Worm (Caenorhabditis elegans): ENCODE results near the gene pes-23.

Gene pes-23

ce11 chrX:6934453-6934852, 33.3 kb downstream of the pes-23 start:
- no peak for TF ChIP-seq aptf-3 (GFP tag; IDR thresholded peaks at IDR 0.05)
- no peak for TF ChIP-seq bed-1 (GFP tag; IDR thresholded peaks at IDR 0.05)
- TF ChIP-seq ccch-3 (GFP tag; optimal IDR thresholded peaks at IDR 0.05), result no peak
- peak; percentile 32 for TF ChIP-seq nhr-80 (tag; optimal IDR thresholded peaks at IDR 0.05)
- peak; percentile 5 for TF ChIP-seq attf-5 (GFP tag; optimal IDR thresholded peaks at IDR 0.05)
- TF ChIP-seq hmg-1.2 (GFP tag; IDR thresholded peaks at IDR 0.05), result peak; percentile 42; the same call in 1 of the 2 replicates

DNA sequence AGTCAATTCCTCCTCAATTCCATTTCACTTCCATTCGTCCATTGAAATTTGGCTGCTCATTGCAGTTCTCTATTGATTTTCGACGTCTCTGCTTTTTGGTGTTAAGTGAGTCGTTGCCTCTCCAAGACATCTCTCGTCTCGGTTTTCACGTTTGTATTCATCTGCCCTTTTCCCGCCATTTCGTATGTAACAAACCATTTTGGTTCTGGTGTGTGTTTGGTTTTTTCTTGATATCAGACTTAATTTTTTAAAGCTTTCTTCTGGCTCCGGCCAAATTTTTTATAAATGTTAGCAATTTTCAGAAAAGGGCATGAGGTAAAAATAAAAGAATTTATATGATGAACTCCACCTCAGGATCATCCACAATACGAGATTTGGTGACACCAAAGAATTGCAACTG, 34.3 kb downstream of the pes-23 start, which contains the start of gene C16E9.2:
C16E9.2 (plus strand) TSS at position 301 of the 400 bp plus-strand sequence.
- no peak for TF ChIP-seq pha-4 (tag; optimal IDR thresholded peaks at IDR 0.05)
- TF ChIP-seq attf-6 (GFP tag; IDR thresholded peaks at IDR 0.05), result no peak
- TF ChIP-seq ztf-3 (GFP tag; optimal IDR thresholded peaks at IDR 0.05), result no peak
- no peak for TF ChIP-seq C06A6.2 (GFP tag; conservative IDR thresholded peaks at IDR 0.05)

DNA sequence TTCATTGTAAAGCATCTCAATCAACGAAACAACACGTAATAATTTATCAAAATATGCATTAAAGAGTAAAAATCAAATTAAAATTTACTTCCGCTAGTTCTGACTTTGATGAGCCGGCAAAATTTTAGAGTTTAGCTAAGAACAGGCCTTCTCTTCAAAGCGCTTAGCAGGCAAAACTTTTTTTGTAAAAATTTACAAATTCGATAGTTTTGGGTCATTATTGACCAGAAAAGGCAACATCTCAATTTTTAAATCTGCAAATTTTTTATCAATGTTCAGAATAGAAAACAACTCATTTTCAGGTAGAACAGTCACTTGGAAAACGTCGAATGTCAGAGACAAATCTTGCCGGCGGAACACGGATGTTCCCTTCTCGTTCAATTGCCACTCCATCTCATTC, 36.6 kb downstream of the pes-23 start:
- TF ChIP-seq F10E7.11 (tag; optimal IDR thresholded peaks at IDR 0.05) (no peak), pbrm-1 (GFP tag; IDR thresholded peaks at IDR 0.05) (no peak), F52B5.7 (tag; optimal IDR thresholded peaks at IDR 0.05) (no peak), C06A6.2 (GFP tag; conservative IDR thresholded peaks at IDR 0.05) (no peak), madf-6 (GFP tag; IDR thresholded peaks at IDR 0.05) (no peak), ccch-3 (GFP tag; optimal IDR thresholded peaks at IDR 0.05) (no peak), sptf-2 (GFP tag; optimal IDR thresholded peaks at IDR 0.05) (no peak), hmg-20 (GFP tag; IDR thresholded peaks at IDR 0.05) (no peak), F22D6.2 (tag; optimal IDR thresholded peaks at IDR 0.05) (no peak)

DNA sequence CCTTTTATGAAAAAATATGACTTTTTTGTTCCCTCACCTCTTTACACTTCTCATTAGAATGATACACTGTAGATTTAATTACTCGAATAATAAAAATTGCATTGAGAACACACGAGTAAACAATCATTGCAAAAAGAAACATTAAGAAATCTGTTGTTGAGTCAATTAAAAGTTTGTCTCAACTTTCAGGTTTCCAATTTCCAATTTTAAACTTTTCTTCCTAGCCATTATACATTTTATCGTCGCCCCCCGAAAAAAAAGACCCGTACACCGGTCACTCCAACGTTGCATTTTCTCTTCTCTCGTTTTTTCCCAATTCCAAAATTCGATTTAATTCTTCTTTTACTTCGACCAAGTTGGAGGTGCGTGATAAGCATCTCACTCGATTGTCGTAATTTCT, 38.7 kb downstream of the pes-23 start, which contains the start of gene C16E9.1:
C16E9.1 (plus strand) TSS at position 301 of the 400 bp plus-strand sequence.
- TF ChIP-seq nhr-27 (tag; optimal IDR thresholded peaks at IDR 0.05) (no peak), hmg-20 (GFP tag; IDR thresholded peaks at IDR 0.05) (no peak)

DNA sequence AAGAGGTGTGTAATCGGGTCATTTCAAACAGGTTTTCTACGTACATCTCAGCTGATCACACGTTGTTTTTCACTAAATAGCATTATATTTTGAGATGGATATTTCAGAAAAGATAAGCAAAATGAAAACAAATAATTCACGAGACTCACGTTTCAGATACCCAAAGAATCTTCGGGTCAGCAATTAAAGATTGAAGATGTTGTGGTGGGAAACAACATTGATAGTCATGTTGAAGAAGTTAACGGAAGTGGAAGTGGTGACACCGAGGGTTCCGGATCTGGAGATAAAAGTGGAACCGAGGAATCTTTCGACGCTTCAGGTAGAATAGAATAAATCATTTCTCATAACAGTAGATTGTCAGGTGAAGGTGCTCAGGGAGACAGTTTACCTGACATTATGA, 39.6 kb downstream of the pes-23 start:
- no peak for TF ChIP-seq D2030.7 (GFP tag; IDR thresholded peaks at IDR 0.05)
- TF ChIP-seq akir-1 (GFP tag; optimal IDR thresholded peaks at IDR 0.05), result no peak
- no peak for TF ChIP-seq nhr-179 (tag; optimal IDR thresholded peaks at IDR 0.05)
- no peak for TF ChIP-seq Y67H2A.10 (GFP tag; conservative IDR thresholded peaks at IDR 0.05)
- TF ChIP-seq ztf-25 (GFP tag; IDR thresholded peaks at IDR 0.05), result no peak
- no peak for TF ChIP-seq mel-28 (tag; optimal IDR thresholded peaks at IDR 0.05; ENCODE audit: borderline replicate concordance)
- TF ChIP-seq let-526 (GFP tag; IDR thresholded peaks at IDR 0.05), result no peak

- no peak for TF ChIP-seq C06A6.2 (GFP tag; conservative IDR thresholded peaks at IDR 0.05)
- no peak for TF ChIP-seq madf-6 (GFP tag; IDR thresholded peaks at IDR 0.05)
- TF ChIP-seq Y95B8A.8 (GFP tag; IDR thresholded peaks at IDR 0.05), result no peak
- TF ChIP-seq hlh-12 (tag; optimal IDR thresholded peaks at IDR 0.05), result no peak
- TF ChIP-seq sea-2 (GFP tag; IDR thresholded peaks at IDR 0.05), result no peak
- no peak for TF ChIP-seq egl-18 (GFP tag; IDR thresholded peaks at IDR 0.05)
- TF ChIP-seq ZK185.1 (tag; optimal IDR thresholded peaks at IDR 0.05; ENCODE audit: poor library complexity, severe bottlenecking), result no peak
- no peak for TF ChIP-seq egl-44 (GFP tag; IDR thresholded peaks at IDR 0.05)
- no peak for TF ChIP-seq F33H1.4 (GFP tag; IDR thresholded peaks at IDR 0.05)
- TF ChIP-seq nhr-80 (tag; optimal IDR thresholded peaks at IDR 0.05), result no peak
- TF ChIP-seq lag-1 (GFP tag; IDR thresholded peaks at IDR 0.05), result no peak
- no peak for TF ChIP-seq F37B4.10 (GFP tag; IDR thresholded peaks at IDR 0.05)
- no peak for TF ChIP-seq tbx-9 (tag; optimal IDR thresholded peaks at IDR 0.05; ENCODE audit: borderline replicate concordance)
- TF ChIP-seq K11D2.4 (GFP tag; IDR thresholded peaks at IDR 0.05), result no peak
- no peak for TF ChIP-seq ama-1 (optimal IDR thresholded peaks at IDR 0.05)
- TF ChIP-seq ama-1 (GFP tag; optimal IDR thresholded peaks at IDR 0.05), result no peak
- no peak for TF ChIP-seq lin-26 (GFP tag; IDR thresholded peaks at IDR 0.05)
- TF ChIP-seq mes-4 (tag; optimal IDR thresholded peaks at IDR 0.05), result no peak
These were observed 40.5 kb downstream of the pes-23 start for ce11 chrX:6941711-6942110.
